Fruit fly (Drosophila melanogaster): ENCODE data around the gene Prx6a.
A peak's percentile ranks its signal among the peaks of the same experiment; 100 is the strongest.

Gene Prx6a

dm6 chr2L:2905051-2905446, 27.0 kb upstream of the Prx6a start (continued):
- TF ChIP-seq CG4404 (GFP tag; IDR thresholded peaks at IDR 0.05) = no peak
- no peak for TF ChIP-seq HLH54F (GFP tag; optimal IDR thresholded peaks at IDR 0.05)
- no peak for TF ChIP-seq Atf3 (GFP tag; optimal IDR thresholded peaks at IDR 0.05)
- no peak for TF ChIP-seq CG8089 (GFP tag; optimal IDR thresholded peaks at IDR 0.05)
- peak; percentile 33 for TF ChIP-seq Asciz (GFP tag; optimal IDR thresholded peaks at IDR 0.05)
- no peak for TF ChIP-seq CG11085 (GFP tag; IDR thresholded peaks at IDR 0.05)
- no peak for TF ChIP-seq Spps (tag; optimal IDR thresholded peaks at IDR 0.05)
- no peak for TF ChIP-seq cwo (GFP tag; optimal IDR thresholded peaks at IDR 0.05)
- TF ChIP-seq CG3065 (GFP tag; optimal IDR thresholded peaks at IDR 0.05) = no peak
- TF ChIP-seq Hr78 (GFP tag; optimal IDR thresholded peaks at IDR 0.05) = no peak
- TF ChIP-seq toy (GFP tag; IDR thresholded peaks at IDR 0.05) = no peak
- no peak for TF ChIP-seq pzg (GFP tag; optimal IDR thresholded peaks at IDR 0.05)
- peak; percentile 52 for TF ChIP-seq lilli (GFP tag; optimal IDR thresholded peaks at IDR 0.05)
- no peak for TF ChIP-seq CG12299 (tag; optimal IDR thresholded peaks at IDR 0.05)
- 0 out of 2 replicates have a peak, but pooled peaks have one; percentile 14 for TF ChIP-seq CG14014 (GFP tag; IDR thresholded peaks at IDR 0.05)
- TF ChIP-seq CG18262 (tag; optimal IDR thresholded peaks at IDR 0.05) = peak; percentile 46
- TF ChIP-seq gem (tag; optimal IDR thresholded peaks at IDR 0.05) = peak; percentile 84
- TF ChIP-seq CG30431 (GFP tag; optimal IDR thresholded peaks at IDR 0.05) = no peak
- TF ChIP-seq Vsx1 (GFP tag; optimal IDR thresholded peaks at IDR 0.05) = no peak
- no peak for TF ChIP-seq CG14710 (tag; optimal IDR thresholded peaks at IDR 0.05)
- TF ChIP-seq Hmr (GFP tag; optimal IDR thresholded peaks at IDR 0.05) = peak; percentile 38
- TF ChIP-seq sob (GFP tag; IDR thresholded peaks at IDR 0.05) = peak; percentile 22; the same call in 1 of the 2 replicates
- no peak for TF ChIP-seq Deaf1 (tag; optimal IDR thresholded peaks at IDR 0.05)
- TF ChIP-seq Dref (GFP tag; IDR thresholded peaks at IDR 0.05) = no peak
- TF ChIP-seq CG10274 (GFP tag; optimal IDR thresholded peaks at IDR 0.05) = no peak
- TF ChIP-seq Bteb2 (GFP tag; optimal IDR thresholded peaks at IDR 0.05) = no peak
- TF ChIP-seq CG2889 (GFP tag; IDR thresholded peaks at IDR 0.05) = 0 out of 3 replicates have a peak, but pooled peaks have one; percentile 17
- TF ChIP-seq ab (GFP tag; optimal IDR thresholded peaks at IDR 0.05) = no peak
- TF ChIP-seq CG2678 (tag; optimal IDR thresholded peaks at IDR 0.05) = peak; percentile 69
- TF ChIP-seq CG7271 (tag; optimal IDR thresholded peaks at IDR 0.05) = no peak
- TF ChIP-seq Nf-YB (GFP tag; optimal IDR thresholded peaks at IDR 0.05) = no peak
- no peak for TF ChIP-seq shn (GFP tag; optimal IDR thresholded peaks at IDR 0.05)
- no peak for TF ChIP-seq CG12744 (GFP tag; optimal IDR thresholded peaks at IDR 0.05)
- no peak for TF ChIP-seq Rx (GFP tag; IDR thresholded peaks at IDR 0.05)
- no peak for TF ChIP-seq slp2 (GFP tag; optimal IDR thresholded peaks at IDR 0.05)
- TF ChIP-seq da (GFP tag; optimal IDR thresholded peaks at IDR 0.05) = no peak
- no peak for TF ChIP-seq sqz (GFP tag; optimal IDR thresholded peaks at IDR 0.05)
- no peak for TF ChIP-seq Ravus (GFP tag; IDR thresholded peaks at IDR 0.05)
- TF ChIP-seq prd (optimal IDR thresholded peaks at IDR 0.05) = no peak
- peak; percentile 48; the same call in 1 of the 3 replicates for TF ChIP-seq prd (GFP tag; IDR thresholded peaks at IDR 0.05)
- peak; percentile 43 for TF ChIP-seq CG13424 (tag; optimal IDR thresholded peaks at IDR 0.05)
- TF ChIP-seq CG7786 (GFP tag; optimal IDR thresholded peaks at IDR 0.05) = no peak
- TF ChIP-seq gsb (GFP tag; IDR thresholded peaks at IDR 0.05) = no peak
- no peak for TF ChIP-seq vfl (GFP tag; optimal IDR thresholded peaks at IDR 0.05)
- TF ChIP-seq CG13287 (GFP tag; IDR thresholded peaks at IDR 0.05; ENCODE audit: partially characterized antibody) = no peak
- TF ChIP-seq CG6854 (GFP tag; optimal IDR thresholded peaks at IDR 0.05) = no peak
- TF ChIP-seq CG4360 (GFP tag; IDR thresholded peaks at IDR 0.05) = no peak
- TF ChIP-seq CG17359 (tag; optimal IDR thresholded peaks at IDR 0.05) = peak; percentile 62
- no peak for TF ChIP-seq fu2 (GFP tag; optimal IDR thresholded peaks at IDR 0.05)
- TF ChIP-seq CG2120 (GFP tag; optimal IDR thresholded peaks at IDR 0.05) = peak; percentile 34
- TF ChIP-seq fd64A (GFP tag; optimal IDR thresholded peaks at IDR 0.05) = no peak
- no peak for TF ChIP-seq CG15696 (tag; optimal IDR thresholded peaks at IDR 0.05)
